Fruit fly (Drosophila melanogaster): ENCODE measurements around the gene Nsun5.

Gene Nsun5

DNA sequence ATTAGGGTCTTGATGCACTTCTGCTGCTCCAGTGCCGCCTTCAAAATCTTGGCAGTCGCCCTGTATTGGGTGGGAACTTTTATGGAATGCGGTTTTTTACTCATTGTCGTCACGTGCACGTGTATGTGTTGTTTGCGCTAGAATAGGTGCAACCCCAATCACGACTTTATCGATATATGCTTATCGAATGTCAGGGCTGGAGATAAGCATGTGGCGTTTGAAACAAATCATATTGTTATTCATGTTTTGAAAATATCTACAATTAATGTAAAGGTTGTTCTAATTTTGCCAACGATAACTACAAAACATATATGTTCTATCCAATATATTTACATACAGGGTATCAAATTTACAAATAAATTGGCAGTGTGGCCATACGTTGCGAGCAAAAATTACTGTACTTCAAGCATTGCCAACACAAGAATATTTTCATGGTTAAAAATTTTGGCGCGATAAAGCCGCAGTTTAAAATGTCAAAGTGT is at the start of gene Nsun5, which contains the start of gene CG42359:
TSS of gene Nsun5 (minus strand) at position 166 of the 482 bp plus-strand sequence.
TSS of gene CG42359 (minus strand) at position 166 of the 482 bp plus-strand sequence.
- TF ChIP-seq ttk (optimal IDR thresholded peaks at IDR 0.05): no peak
- no peak for TF ChIP-seq insv (optimal IDR thresholded peaks at IDR 0.05)

DNA sequence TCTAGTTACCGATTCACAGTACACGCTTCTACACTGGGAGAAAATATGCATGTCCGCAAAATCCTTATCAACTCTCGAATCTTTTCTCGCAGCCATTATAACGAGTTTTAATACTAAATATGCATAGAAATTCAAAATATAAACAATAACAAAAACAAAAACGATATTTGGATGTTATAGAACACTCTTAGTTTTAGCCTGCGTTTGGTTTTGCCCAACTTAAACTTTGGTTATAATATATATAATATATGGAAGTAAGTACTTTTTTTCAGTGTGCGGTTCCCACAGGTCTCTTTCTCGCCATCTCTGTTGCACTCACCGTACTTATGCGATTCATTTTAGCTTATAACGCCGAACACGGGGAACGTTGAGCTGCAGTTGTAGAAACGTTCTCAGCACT is 49.7 kb upstream of the Nsun5 start, which contains the start of gene cry:
TSS of gene cry (plus strand) at position 377 of the 400 bp plus-strand sequence.
- TF ChIP-seq h (optimal IDR thresholded peaks at IDR 0.05) (no peak), psq (optimal IDR thresholded peaks at IDR 0.05) (no peak), insv (optimal IDR thresholded peaks at IDR 0.05) (no peak), ttk (optimal IDR thresholded peaks at IDR 0.05) (no peak), Sin3A (optimal IDR thresholded peaks at IDR 0.05) (no peak), Myc (optimal IDR thresholded peaks at IDR 0.05) (no peak)

- no peak for TF ChIP-seq ttk (optimal IDR thresholded peaks at IDR 0.05)
- TF ChIP-seq Myc (optimal IDR thresholded peaks at IDR 0.05): no peak
- TF ChIP-seq h (optimal IDR thresholded peaks at IDR 0.05): no peak
- TF ChIP-seq insv (optimal IDR thresholded peaks at IDR 0.05): no peak
- TF ChIP-seq psq (optimal IDR thresholded peaks at IDR 0.05): no peak
- TF ChIP-seq Sin3A (optimal IDR thresholded peaks at IDR 0.05): no peak
Observed at dm6 chr3R:19190020-19190419, 27.9 kb upstream of the Nsun5 start.

dm6 chr3R:19187717-19188149 is 25.6 kb upstream of the Nsun5 start:
- TF ChIP-seq psq (optimal IDR thresholded peaks at IDR 0.05): no peak
- no peak for TF ChIP-seq h (optimal IDR thresholded peaks at IDR 0.05)
- no peak for TF ChIP-seq Sin3A (optimal IDR thresholded peaks at IDR 0.05)
- TF ChIP-seq ttk (optimal IDR thresholded peaks at IDR 0.05): no peak
- TF ChIP-seq insv (optimal IDR thresholded peaks at IDR 0.05): no peak
- TF ChIP-seq Myc (optimal IDR thresholded peaks at IDR 0.05): no peak

DNA sequence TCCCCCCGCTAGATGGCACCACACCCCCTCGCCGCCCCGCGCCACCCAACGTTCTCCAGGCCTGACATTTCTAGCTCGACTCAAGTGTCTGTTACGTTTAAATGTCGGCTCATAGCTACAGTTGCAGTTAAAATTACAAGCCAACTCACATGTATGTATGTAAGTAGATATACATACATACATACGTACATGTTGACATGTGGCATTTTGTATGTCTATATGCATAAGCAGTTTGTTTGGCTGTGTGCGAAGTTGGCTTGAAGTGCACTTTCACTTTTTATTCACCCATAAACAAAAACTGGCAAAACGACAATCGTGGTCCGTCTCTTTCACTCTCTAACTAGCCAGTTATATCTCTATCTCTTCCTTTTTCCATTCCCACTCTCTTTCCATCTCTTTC is 20.7 kb upstream of the Nsun5 start:
- no peak for TF ChIP-seq insv (optimal IDR thresholded peaks at IDR 0.05)
- no peak for TF ChIP-seq h (optimal IDR thresholded peaks at IDR 0.05)
- no peak for TF ChIP-seq Myc (optimal IDR thresholded peaks at IDR 0.05)
- TF ChIP-seq ttk (optimal IDR thresholded peaks at IDR 0.05): no peak
- TF ChIP-seq psq (optimal IDR thresholded peaks at IDR 0.05): no peak
- no peak for TF ChIP-seq Sin3A (optimal IDR thresholded peaks at IDR 0.05)

dm6 chr3R:19181214-19181613 is 19.1 kb upstream of the Nsun5 start:
- TF ChIP-seq psq (optimal IDR thresholded peaks at IDR 0.05): no peak
- no peak for TF ChIP-seq Sin3A (optimal IDR thresholded peaks at IDR 0.05)

DNA sequence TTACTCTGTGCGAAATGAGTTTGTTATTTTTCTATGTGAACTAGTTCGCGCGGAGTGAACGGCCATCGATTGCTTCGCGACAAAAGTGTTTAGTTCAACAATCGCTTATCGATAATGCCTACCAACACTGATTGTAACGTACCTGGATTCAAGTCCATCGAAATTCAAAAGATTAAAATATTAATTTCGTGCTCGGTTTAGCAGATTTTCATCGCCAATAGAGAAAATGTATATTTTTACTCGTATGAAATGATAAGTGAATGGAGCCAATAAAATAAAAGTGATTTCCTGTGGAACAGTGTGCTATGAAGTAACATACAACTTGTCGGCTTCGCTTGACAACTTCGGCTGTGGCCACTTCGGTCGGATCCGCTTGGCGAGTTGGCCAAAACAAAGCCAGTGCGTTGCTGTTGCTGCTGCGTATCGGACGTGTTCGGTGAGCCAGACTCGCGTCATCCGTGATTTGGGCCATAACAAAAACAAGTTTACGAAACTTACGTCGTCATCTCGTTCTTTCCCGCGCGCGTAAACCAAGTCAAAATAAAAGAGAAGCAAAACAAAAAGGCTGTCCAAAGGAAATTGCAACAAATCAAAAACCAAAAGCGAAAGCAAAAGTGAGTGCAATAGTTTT is 18.3 kb upstream of the Nsun5 start, which contains the start of the genes CG5555 and myd:
TSS of gene CG5555 (minus strand) at position 276 of the 631 bp plus-strand sequence.
TSS of gene myd (plus strand) at position 397 of the 631 bp plus-strand sequence.
- TF ChIP-seq psq (optimal IDR thresholded peaks at IDR 0.05) (no peak), Sin3A (optimal IDR thresholded peaks at IDR 0.05) (no peak), insv (optimal IDR thresholded peaks at IDR 0.05) (no peak), Myc (optimal IDR thresholded peaks at IDR 0.05) (no peak), h (optimal IDR thresholded peaks at IDR 0.05) (no peak)

dm6 chr3R:19176700-19177099 is 14.6 kb upstream of the Nsun5 start, which contains the start of gene CG14282:
Gene CG14282 (plus strand): TSS chr3R:19177000.
- TF ChIP-seq h (optimal IDR thresholded peaks at IDR 0.05) (no peak), ttk (optimal IDR thresholded peaks at IDR 0.05) (no peak), Myc (optimal IDR thresholded peaks at IDR 0.05) (no peak)

dm6 chr3R:19174512-19174911 is 12.4 kb upstream of the Nsun5 start:
- no peak for TF ChIP-seq psq (optimal IDR thresholded peaks at IDR 0.05)
- TF ChIP-seq insv (optimal IDR thresholded peaks at IDR 0.05): no peak
- no peak for TF ChIP-seq ttk (optimal IDR thresholded peaks at IDR 0.05)
- TF ChIP-seq Myc (optimal IDR thresholded peaks at IDR 0.05): no peak
- no peak for TF ChIP-seq h (optimal IDR thresholded peaks at IDR 0.05)
- no peak for TF ChIP-seq Sin3A (optimal IDR thresholded peaks at IDR 0.05)

DNA sequence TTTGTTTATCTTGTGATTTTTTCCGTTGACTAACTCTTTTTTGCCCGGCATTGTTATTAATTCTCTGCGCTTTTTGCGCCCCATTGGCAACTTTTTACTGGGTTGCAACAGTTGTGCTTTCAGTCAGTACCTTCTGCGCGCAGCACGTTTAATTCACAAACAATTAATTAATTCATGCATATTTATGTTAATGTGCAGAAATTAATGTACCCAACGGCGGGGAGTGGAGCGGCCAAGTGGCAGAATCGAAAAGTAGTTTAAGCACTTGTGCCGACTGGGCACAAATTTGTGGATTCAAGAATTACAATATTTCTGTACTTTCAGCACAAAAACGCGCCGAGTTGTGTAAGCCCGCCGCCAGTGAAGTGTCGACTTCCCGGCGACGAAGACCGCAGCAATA is 5.4 kb upstream of the Nsun5 start:
- TF ChIP-seq Sin3A (optimal IDR thresholded peaks at IDR 0.05) (no peak), insv (optimal IDR thresholded peaks at IDR 0.05) (no peak), Myc (optimal IDR thresholded peaks at IDR 0.05) (no peak), psq (optimal IDR thresholded peaks at IDR 0.05) (no peak), h (optimal IDR thresholded peaks at IDR 0.05) (no peak), ttk (optimal IDR thresholded peaks at IDR 0.05) (no peak)

DNA sequence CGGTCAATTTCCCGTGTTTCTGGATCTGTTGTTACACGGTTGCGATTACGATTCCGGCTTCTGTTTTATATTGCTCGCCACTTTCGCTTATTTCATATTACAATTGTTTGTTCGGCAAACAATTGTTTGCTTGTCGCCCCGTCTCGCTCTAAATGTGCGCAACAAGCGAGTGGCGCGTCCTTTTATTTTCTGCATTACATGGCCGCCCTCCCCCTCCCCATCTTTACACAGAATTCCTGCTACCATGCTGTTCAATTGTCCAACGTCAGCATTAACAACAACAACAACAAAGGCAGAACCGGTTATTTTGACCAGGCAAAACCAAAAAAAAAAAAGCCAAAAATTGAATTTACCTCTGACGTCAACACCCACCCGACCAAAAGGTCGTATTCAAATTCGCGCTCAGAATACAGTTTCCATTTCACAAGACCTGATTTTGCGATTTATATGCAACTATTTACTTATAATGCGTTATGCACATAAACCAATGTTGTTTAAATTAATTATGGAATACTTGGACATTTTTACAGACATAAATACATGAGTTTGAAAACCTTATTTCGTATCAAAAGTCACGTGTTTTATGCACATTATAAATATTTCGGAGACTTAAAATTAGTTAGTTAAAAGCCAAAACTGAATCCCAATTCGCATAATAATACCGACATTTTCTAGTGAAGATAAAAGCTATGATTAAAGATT is 4.1 kb upstream of the Nsun5 start:
- TF ChIP-seq h (optimal IDR thresholded peaks at IDR 0.05) (no peak), Sin3A (optimal IDR thresholded peaks at IDR 0.05) (no peak), Myc (optimal IDR thresholded peaks at IDR 0.05) (no peak), ttk (optimal IDR thresholded peaks at IDR 0.05) (no peak)

- TF ChIP-seq Myc (optimal IDR thresholded peaks at IDR 0.05) (no peak), ttk (optimal IDR thresholded peaks at IDR 0.05) (no peak), insv (optimal IDR thresholded peaks at IDR 0.05) (no peak), h (optimal IDR thresholded peaks at IDR 0.05) (no peak), Sin3A (optimal IDR thresholded peaks at IDR 0.05) (no peak), psq (optimal IDR thresholded peaks at IDR 0.05) (no peak)
Observed at dm6 chr3R:19165620-19166055, 3.5 kb upstream of the Nsun5 start.
